Fruit fly (Drosophila melanogaster) whole organism, embryonic: ENCODE measurements around the gene Zaf1.

Experiments used
- Ada2b ChIP-seq: fragments of 200-800 bp; sonication (Bioruptor generic); IDR thresholded peaks from 2 replicates; pipeline ENCODE4 v1.3.6; 2022; ENCODE audit warnings: missing biosample characterization, missing genetic modification characterization
- Adf1 ChIP-seq: fragments of 200-800 bp; sonication (Bioruptor generic); IDR thresholded peaks from 2 replicates; pipeline ENCODE4 v1.3.6; 2022; ENCODE audit warnings: missing biosample characterization, missing genetic modification characterization
- Atf6 ChIP-seq: fragments of 200-800 bp; sonication (Bioruptor generic); IDR thresholded peaks from 2 replicates; pipeline ENCODE4 v1.3.6; 2022; ENCODE audit warnings: missing biosample characterization, missing genetic modification characterization
- B-H1 ChIP-seq: fragments of 200-800 bp; sonication (Bioruptor generic); IDR thresholded peaks from 3 replicates; pipeline ENCODE4 v1.3.6; 2022; ENCODE audit warnings: missing biosample characterization, missing genetic modification characterization
- CG1024 ChIP-seq: fragments of 200-800 bp; sonication (Bioruptor generic); IDR thresholded peaks from 2 replicates; pipeline ENCODE4 v1.3.6; 2022; ENCODE audit warnings: missing biosample characterization, missing genetic modification characterization
- CG14860 ChIP-seq: fragments of 200-800 bp; sonication (Bioruptor generic); IDR thresholded peaks from 3 replicates; pipeline ENCODE4 v1.3.6; 2022; ENCODE audit warnings: missing biosample characterization, missing genetic modification characterization; ENCODE audit not compliant: partially characterized antibody
- CG14965 ChIP-seq: fragments of 200-800 bp; sonication (Bioruptor generic); optimal IDR thresholded peaks from 2 replicates; lab custom pipeline; 2016; ENCODE audit warnings: missing biosample characterization, missing genetic modification characterization, borderline replicate concordance
- CG16813 ChIP-seq: fragments of 200-800 bp; sonication (Bioruptor generic); IDR thresholded peaks from 3 replicates; pipeline ENCODE4 v1.3.6; 2022; ENCODE audit warnings: missing biosample characterization, missing genetic modification characterization; ENCODE audit not compliant: partially characterized antibody
- CG16815 ChIP-seq: fragments of 200-800 bp; sonication (Bioruptor generic); optimal IDR thresholded peaks from 3 replicates; lab custom pipeline; 2017; ENCODE audit warnings: missing biosample characterization, mild to moderate bottlenecking, missing genetic modification characterization
- CG31224 ChIP-seq: fragments of 200-800 bp; sonication (Bioruptor generic); IDR thresholded peaks from 2 replicates; pipeline ENCODE4 v1.3.6; 2022; ENCODE audit warnings: missing biosample characterization, missing genetic modification characterization
- CG34224 ChIP-seq: fragments of 200-800 bp; sonication (Bioruptor generic); IDR thresholded peaks from 3 replicates; pipeline ENCODE4 v1.3.6; 2022; ENCODE audit warnings: missing biosample characterization, missing genetic modification characterization; ENCODE audit not compliant: partially characterized antibody
- CG34376 ChIP-seq: fragments of 200-800 bp; sonication (Bioruptor generic); optimal IDR thresholded peaks from 2 replicates; lab custom pipeline; 2018; ENCODE audit warnings: missing biosample characterization, mild to moderate bottlenecking, missing genetic modification characterization
- CG3726 ChIP-seq: fragments of 200-800 bp; sonication (Bioruptor generic); IDR thresholded peaks from 3 replicates; pipeline ENCODE4, ENCODE4 v1.3.6; 2022; ENCODE audit warnings: missing biosample characterization, missing genetic modification characterization
- CG4404 ChIP-seq: fragments of 200-800 bp; sonication (Bioruptor generic); IDR thresholded peaks from 2 replicates; pipeline ENCODE4 v1.3.6; 2022; ENCODE audit warnings: missing biosample characterization, missing genetic modification characterization
- CG4707 ChIP-seq: fragments of 200-800 bp; sonication (Bioruptor generic); optimal IDR thresholded peaks from 2 replicates; lab custom pipeline; 2018; ENCODE audit warnings: missing biosample characterization, mild to moderate bottlenecking, missing genetic modification characterization, moderate library complexity
- CG5245 ChIP-seq: fragments of 200-800 bp; sonication (Bioruptor generic); optimal IDR thresholded peaks from 3 replicates; lab custom pipeline; 2016; ENCODE audit warnings: missing biosample characterization, missing genetic modification characterization
- CG6175 ChIP-seq: fragments of 200-800 bp; sonication (Bioruptor generic); IDR thresholded peaks from 3 replicates; pipeline ENCODE4 v1.3.6; 2022; ENCODE audit warnings: missing biosample characterization, missing genetic modification characterization
- CG8388 ChIP-seq: fragments of 200-800 bp; sonication (Bioruptor generic); optimal IDR thresholded peaks from 2 replicates; lab custom pipeline; 2019; ENCODE audit warnings: missing biosample characterization, mild to moderate bottlenecking, missing genetic modification characterization, moderate library complexity
- CG9817 ChIP-seq: fragments of 200-800 bp; sonication (Bioruptor generic); optimal IDR thresholded peaks from 2 replicates; lab custom pipeline; 2018; ENCODE audit warnings: missing biosample characterization, mild to moderate bottlenecking, missing genetic modification characterization, moderate library complexity
- CHES-1-like ChIP-seq: fragments of 200-800 bp; sonication (Bioruptor generic); optimal IDR thresholded peaks from 2 replicates; lab custom pipeline; 2016; ENCODE audit warnings: missing biosample characterization, missing genetic modification characterization
- CoRest ChIP-seq: fragments of 200-800 bp; sonication (Bioruptor generic); optimal IDR thresholded peaks from 3 replicates; lab custom pipeline; 2018; ENCODE audit warnings: missing biosample characterization, mild to moderate bottlenecking, missing genetic modification characterization, moderate library complexity
- D ChIP-seq, 2 experiments: fragments of 200-800 bp in 1 of 2; fragments of >200 bp in 1 of 2; sonication (Bioruptor generic) in 1 of 2; optimal IDR thresholded peaks; 2 replicates in 1 of 2; 3 replicates in 1 of 2; lab custom pipeline; 2017; ENCODE audit warnings: mild to moderate bottlenecking in 1 of 2, missing biosample characterization in 1 of 2, missing genetic modification characterization in 1 of 2, missing genetic modification reagents in 1 of 2
- Elba2 ChIP-seq: fragments of 200-800 bp; sonication (Bioruptor generic); optimal IDR thresholded peaks from 3 replicates; lab custom pipeline; 2016; ENCODE audit warnings: missing biosample characterization, missing genetic modification characterization
- Fer3 ChIP-seq: fragments of 200-800 bp; sonication (Bioruptor generic); optimal IDR thresholded peaks from 2 replicates; lab custom pipeline; 2018; ENCODE audit warnings: missing biosample characterization, mild to moderate bottlenecking, missing genetic modification characterization, moderate library complexity
- Lim3 ChIP-seq: fragments of 200-800 bp; sonication (Bioruptor generic); IDR thresholded peaks from 2 replicates; pipeline ENCODE4 v1.3.6; 2022; ENCODE audit warnings: missing biosample characterization, missing genetic modification characterization
- MESR4 ChIP-seq: fragments of 200-800 bp; sonication (Bioruptor generic); optimal IDR thresholded peaks from 2 replicates; lab custom pipeline; 2018; ENCODE audit warnings: missing biosample characterization, mild to moderate bottlenecking, missing genetic modification characterization, moderate library complexity
- Max ChIP-seq: fragments of 200-800 bp; sonication (Bioruptor generic); optimal IDR thresholded peaks from 2 replicates; lab custom pipeline; 2016; ENCODE audit warnings: missing biosample characterization, mild to moderate bottlenecking, missing genetic modification characterization
- Myb ChIP-seq: fragments of 200-800 bp; sonication (Bioruptor generic); optimal IDR thresholded peaks from 2 replicates; lab custom pipeline; 2016; ENCODE audit warnings: missing biosample characterization, missing genetic modification characterization
- Sin3A ChIP-seq: fragments of >200 bp; optimal IDR thresholded peaks from 2 replicates; lab custom pipeline; 2018
- Taf1 ChIP-seq: fragments of 200-800 bp; sonication (Bioruptor generic); IDR thresholded peaks from 2 replicates; pipeline ENCODE4 v1.3.6; 2022; ENCODE audit warnings: missing biosample characterization, missing genetic modification characterization
- Xrp1 ChIP-seq: fragments of 200-800 bp; sonication (Bioruptor generic); IDR thresholded peaks from 2 replicates; pipeline ENCODE4 v1.3.6; 2022; ENCODE audit warnings: missing biosample characterization, missing genetic modification characterization
- ab ChIP-seq: fragments of 200-800 bp; sonication (Bioruptor generic); optimal IDR thresholded peaks from 2 replicates; lab custom pipeline; 2016; ENCODE audit warnings: missing biosample characterization, missing genetic modification characterization
- crol ChIP-seq: fragments of 200-800 bp; sonication (Bioruptor generic); IDR thresholded peaks from 2 replicates; pipeline ENCODE4 v1.3.6; 2022; ENCODE audit warnings: missing biosample characterization, missing genetic modification characterization
- dmrt11E ChIP-seq: fragments of 200-800 bp; sonication (Bioruptor generic); optimal IDR thresholded peaks from 3 replicates; lab custom pipeline; 2018; ENCODE audit warnings: missing biosample characterization, mild to moderate bottlenecking, missing genetic modification characterization, moderate library complexity
- dysf ChIP-seq: fragments of 200-800 bp; sonication (Bioruptor generic); IDR thresholded peaks from 3 replicates; pipeline ENCODE4 v1.3.6; 2022; ENCODE audit warnings: missing biosample characterization, missing genetic modification characterization
- hkb ChIP-seq, 2 experiments: fragments of 200-800 bp in 1 of 2; fragments of >200 bp in 1 of 2; sonication (Bioruptor generic) in 1 of 2; IDR thresholded peaks in 1 of 2; optimal IDR thresholded peaks in 1 of 2; 2 replicates each; pipeline versions ENCODE4 v1.3.6 to Lab custom; 2017 to 2022; ENCODE audit warnings: missing biosample characterization in 1 of 2, missing genetic modification characterization in 1 of 2
- jing ChIP-seq: fragments of 200-800 bp; sonication (Bioruptor generic); optimal IDR thresholded peaks from 2 replicates; lab custom pipeline; 2018; ENCODE audit warnings: missing biosample characterization, mild to moderate bottlenecking, missing genetic modification characterization
- luna ChIP-seq: fragments of 200-800 bp; sonication (Bioruptor generic); optimal IDR thresholded peaks from 2 replicates; lab custom pipeline; 2016; ENCODE audit warnings: missing biosample characterization, missing genetic modification characterization
- nerfin-1 ChIP-seq: fragments of 200-800 bp; sonication (Bioruptor generic); optimal IDR thresholded peaks from 3 replicates; lab custom pipeline; 2019; ENCODE audit warnings: missing biosample characterization, mild to moderate bottlenecking, missing genetic modification characterization, moderate library complexity
- pan ChIP-seq, 4 experiments: fragments of >200 bp in 3 of 4; fragments of 200-800 bp in 1 of 4; sonication (Bioruptor generic) in 1 of 4; optimal IDR thresholded peaks in 3 of 4; IDR thresholded peaks in 1 of 4; 2 replicates each; pipeline versions ENCODE4 v1.3.6 to Lab custom; 2017 to 2022; ENCODE audit warnings: missing biosample characterization in 2 of 4, missing genetic modification characterization in 2 of 4, mixed read lengths in 1 of 4
- pb ChIP-seq: fragments of 200-800 bp; sonication (Bioruptor generic); optimal IDR thresholded peaks from 3 replicates; lab custom pipeline; 2016; ENCODE audit warnings: missing biosample characterization, missing genetic modification characterization
- pzg ChIP-seq: fragments of 200-800 bp; sonication (Bioruptor generic); optimal IDR thresholded peaks from 3 replicates; lab custom pipeline; 2018; ENCODE audit warnings: missing biosample characterization, mild to moderate bottlenecking, missing genetic modification characterization, moderate library complexity
- sd ChIP-seq: fragments of 200-800 bp; sonication (Bioruptor generic); optimal IDR thresholded peaks from 3 replicates; lab custom pipeline; 2018; ENCODE audit warnings: missing biosample characterization, mild to moderate bottlenecking, missing genetic modification characterization, moderate library complexity
- seq ChIP-seq: fragments of 200-800 bp; sonication (Bioruptor generic); IDR thresholded peaks from 2 replicates; pipeline ENCODE4 v1.3.6; 2022; ENCODE audit warnings: missing biosample characterization, missing genetic modification characterization
- twi ChIP-seq: fragments of 200-800 bp; optimal IDR thresholded peaks from 2 replicates; lab custom pipeline; 2019; ENCODE audit warnings: missing biosample characterization, mild to moderate bottlenecking, missing genetic modification characterization, moderate library complexity
- wek ChIP-seq: fragments of 200-800 bp; sonication (Bioruptor generic); optimal IDR thresholded peaks from 3 replicates; lab custom pipeline; 2018; ENCODE audit warnings: missing biosample characterization, mild to moderate bottlenecking, missing genetic modification characterization, moderate library complexity
- zf30C ChIP-seq: fragments of 200-800 bp; sonication (Bioruptor generic); optimal IDR thresholded peaks from 3 replicates; lab custom pipeline; 2018; ENCODE audit warnings: missing biosample characterization, mild to moderate bottlenecking, missing genetic modification characterization
- zfh1 ChIP-seq: fragments of 200-800 bp; sonication (Bioruptor generic); IDR thresholded peaks from 3 replicates; pipeline ENCODE4 v1.3.6; 2022; ENCODE audit warnings: missing biosample characterization, missing genetic modification characterization

The Zaf1 gene

dm6 chr3R:11619709-11620409 lies 5.6 kb downstream of the Zaf1 start, which contains the start of the genes Jupiter and CG14710 (continued):
- TF ChIP-seq CG4707 (GFP tag; lab: Kevin White, UChicago): no peak
- TF ChIP-seq hkb (optimal IDR thresholded peaks at IDR 0.05; lab: Kevin White, UChicago): peak; percentile 65
- TF ChIP-seq hkb (GFP tag; IDR thresholded peaks at IDR 0.05; lab: Robert Waterston, UW): no peak
- peak; percentile 13 for TF ChIP-seq jing (GFP tag; lab: Kevin White, UChicago)
- TF ChIP-seq dmrt11E: peak; percentile 53
- TF ChIP-seq B-H1 (GFP tag; lab: Robert Waterston, UW): no peak; the same call in 2 of the 3 replicates
- 0 out of 2 replicates have a peak, but pooled peaks have one; percentile 14 for TF ChIP-seq Ada2b (GFP tag; lab: Robert Waterston, UW)
- TF ChIP-seq Taf1 (GFP tag; lab: Robert Waterston, UW): no peak
- no peak for TF ChIP-seq CG6175 (GFP tag; lab: Robert Waterston, UW)
- TF ChIP-seq CG5245 (GFP tag; lab: Kevin White, UChicago): peak; percentile 31
- peak; percentile 57 for TF ChIP-seq CG4404 (GFP tag; lab: Robert Waterston, UW)
- TF ChIP-seq MESR4 (GFP tag; lab: Kevin White, UChicago): peak; percentile 78
- peak; percentile 60 for TF ChIP-seq sd
- no peak for TF ChIP-seq Lim3 (GFP tag; lab: Robert Waterston, UW)
- TF ChIP-seq luna: no peak
- peak; percentile 88 for TF ChIP-seq Myb (GFP tag; lab: Kevin White, UChicago)
- TF ChIP-seq CG34224 (GFP tag; lab: Robert Waterston, UW): peak; percentile 39; the same call in 1 of the 3 replicates
- TF ChIP-seq Adf1 (GFP tag; lab: Robert Waterston, UW): peak; percentile 23; the same call in 1 of the 2 replicates
- TF ChIP-seq CG31224 (GFP tag; lab: Robert Waterston, UW): no peak
- TF ChIP-seq pzg (GFP tag; lab: Kevin White, UChicago): peak; percentile 99
- peak; percentile 79 for TF ChIP-seq CoRest (tag; lab: Kevin White, UChicago)
- TF ChIP-seq Atf6: 0 out of 2 replicates have a peak, but pooled peaks have one; percentile 39
- TF ChIP-seq CG9817 (tag; lab: Kevin White, UChicago): peak; percentile 68
- peak; percentile 36 for TF ChIP-seq CG16815 (GFP tag; lab: Kevin White, UChicago)
- TF ChIP-seq CG34376 (GFP tag; lab: Kevin White, UChicago): peak; percentile 63
- peak; percentile 67 for TF ChIP-seq Max
- peak; percentile 13 for TF ChIP-seq zf30C (GFP tag; lab: Kevin White, UChicago)
- peak; percentile 81 for TF ChIP-seq Sin3A

- TF ChIP-seq CG14860 (no peak), pan (optimal IDR thresholded peaks at IDR 0.05; lab: Kevin White, UChicago) (no peak), pan (GFP tag; optimal IDR thresholded peaks at IDR 0.05 in 1 of 2, IDR thresholded peaks at IDR 0.05 in 1 of 2) (peak in 1 of 2 experiments; percentile 21), CHES-1-like (GFP tag; lab: Kevin White, UChicago) (no peak), crol (GFP tag; lab: Robert Waterston, UW) (peak; percentile 72), zfh1 (GFP tag; lab: Robert Waterston, UW) (peak; percentile 28; the same call in 1 of the 3 replicates), Elba2 (GFP tag; lab: Kevin White, UChicago) (no peak), CG16813 (GFP tag; lab: Robert Waterston, UW) (0 out of 3 replicates have a peak, but pooled peaks have one; percentile 41), twi (peak; percentile 40), CG8388 (GFP tag; lab: Kevin White, UChicago) (peak; percentile 1), D (optimal IDR thresholded peaks at IDR 0.05; lab: Kevin White, UChicago) (peak; percentile 17), D (GFP tag; optimal IDR thresholded peaks at IDR 0.05; lab: Kevin White, UChicago) (no peak), CG3726 (GFP tag; lab: Robert Waterston, UW) (no peak), wek (GFP tag; lab: Kevin White, UChicago) (no peak), dysf (GFP tag; lab: Robert Waterston, UW) (0 out of 3 replicates have a peak, but pooled peaks have one; percentile 8), Fer3 (tag; lab: Kevin White, UChicago) (no peak), seq (GFP tag; lab: Robert Waterston, UW) (no peak), CG14965 (GFP tag; lab: Kevin White, UChicago) (no peak), pb (GFP tag; lab: Kevin White, UChicago) (no peak), Xrp1 (0 out of 2 replicates have a peak, but pooled peaks have one; percentile 10), ab (GFP tag; lab: Kevin White, UChicago) (no peak), nerfin-1 (peak; percentile 72), CG1024 (GFP tag; lab: Robert Waterston, UW) (0 out of 2 replicates have a peak, but pooled peaks have one; percentile 9)
These were observed 6.6 kb downstream of the Zaf1 start for dm6 chr3R:11618879-11619278.
